Fruit fly (Drosophila melanogaster) whole organism, adult: ENCODE measurements around the gene CG3734.

ENCODE experiments used
- Clk ChIP-seq: fragments of 200-800 bp; sonication (Bioruptor generic); optimal IDR thresholded peaks from 2 replicates; lab custom pipeline; 2017; ENCODE audit warnings: missing biosample characterization, missing genetic modification characterization
- ovo ChIP-seq: fragments of 200-800 bp; sonication (Bioruptor generic); optimal IDR thresholded peaks from 2 replicates; lab custom pipeline; 2016; ENCODE audit warnings: missing biosample characterization, missing genetic modification characterization

- no peak for TF ChIP-seq ovo (GFP tag; lab: Kevin White, UChicago)
- TF ChIP-seq Clk (GFP tag; lab: Kevin White, UChicago), result no peak
Observed at dm6 chr3R:19425099-19425498, 37.4 kb downstream of the CG3734 start, which contains the start of gene CG3517.
